Fruit fly (Drosophila melanogaster) whole organism, embryonic: ENCODE results near the gene CG1607.

Experiments used
- Abd-B ChIP-seq: fragments of 200-800 bp; sonication (Bioruptor generic); optimal IDR thresholded peaks from 2 replicates; lab custom pipeline; 2018; ENCODE audit warnings: missing biosample characterization, mild to moderate bottlenecking, missing genetic modification characterization, moderate library complexity
- Aef1 ChIP-seq: fragments of 200-800 bp; sonication (Bioruptor generic); IDR thresholded peaks from 3 replicates; pipeline ENCODE4 v1.3.6; 2022; ENCODE audit warnings: missing biosample characterization, missing genetic modification characterization
- CG10543 ChIP-seq: fragments of 200-800 bp; sonication (Bioruptor generic); optimal IDR thresholded peaks from 3 replicates; lab custom pipeline; 2017; ENCODE audit warnings: missing biosample characterization, mild to moderate bottlenecking, missing genetic modification characterization, moderate library complexity
- CG11456 ChIP-seq: fragments of 200-800 bp; sonication (Bioruptor generic); IDR thresholded peaks from 3 replicates; pipeline ENCODE4 v1.3.6; 2022; ENCODE audit warnings: missing biosample characterization, missing genetic modification characterization
- CG11504 ChIP-seq: fragments of 200-800 bp; sonication (Bioruptor generic); optimal IDR thresholded peaks from 3 replicates; lab custom pipeline; 2019; ENCODE audit warnings: missing biosample characterization, mild to moderate bottlenecking, missing genetic modification characterization, moderate library complexity
- CG12744 ChIP-seq: fragments of 200-800 bp; sonication (Bioruptor generic); optimal IDR thresholded peaks from 2 replicates; lab custom pipeline; 2016; ENCODE audit warnings: missing biosample characterization, missing genetic modification characterization
- CG12769 ChIP-seq: fragments of 200-800 bp; sonication (Bioruptor generic); optimal IDR thresholded peaks from 2 replicates; lab custom pipeline; 2019; ENCODE audit warnings: missing biosample characterization, mild to moderate bottlenecking, missing genetic modification characterization, moderate library complexity
- CG13296 ChIP-seq: fragments of 200-800 bp; sonication (Bioruptor generic); optimal IDR thresholded peaks from 3 replicates; lab custom pipeline; 2018; ENCODE audit warnings: missing biosample characterization, mild to moderate bottlenecking, missing genetic modification characterization
- CG13775 ChIP-seq: fragments of 200-800 bp; sonication (Bioruptor generic); optimal IDR thresholded peaks from 3 replicates; lab custom pipeline; 2017; ENCODE audit warnings: missing biosample characterization, mild to moderate bottlenecking, missing genetic modification characterization
- CG13894 ChIP-seq: fragments of 200-800 bp; sonication (Bioruptor generic); optimal IDR thresholded peaks from 3 replicates; lab custom pipeline; 2018; ENCODE audit warnings: missing biosample characterization, mild to moderate bottlenecking, missing genetic modification characterization, moderate library complexity
- CG15696 ChIP-seq: fragments of 200-800 bp; sonication (Bioruptor generic); optimal IDR thresholded peaks from 2 replicates; lab custom pipeline; 2019; ENCODE audit warnings: missing biosample characterization, mild to moderate bottlenecking, missing genetic modification characterization, moderate library complexity
- CG17186 ChIP-seq: fragments of 200-800 bp; sonication (Bioruptor generic); optimal IDR thresholded peaks from 3 replicates; lab custom pipeline; 2017; ENCODE audit warnings: missing biosample characterization, missing genetic modification reagents, missing genetic modification characterization
- CG17829 ChIP-seq: fragments of 200-800 bp; optimal IDR thresholded peaks from 2 replicates; lab custom pipeline; 2019; ENCODE audit warnings: missing biosample characterization, mild to moderate bottlenecking, missing genetic modification characterization, moderate library complexity
- CG18476 ChIP-seq: fragments of 200-800 bp; sonication (Bioruptor generic); optimal IDR thresholded peaks from 2 replicates; lab custom pipeline; 2016; ENCODE audit warnings: missing biosample characterization, mild to moderate bottlenecking, missing genetic modification characterization
- CG18619 ChIP-seq: fragments of 200-800 bp; sonication (Bioruptor generic); optimal IDR thresholded peaks from 3 replicates; lab custom pipeline; 2017; ENCODE audit warnings: missing biosample characterization, mild to moderate bottlenecking, missing genetic modification characterization
- CG2678 ChIP-seq: fragments of 200-800 bp; sonication (Bioruptor generic); optimal IDR thresholded peaks from 3 replicates; lab custom pipeline; 2019; ENCODE audit warnings: missing biosample characterization, mild to moderate bottlenecking, missing genetic modification characterization, moderate library complexity
- CG2875 ChIP-seq: fragments of 200-800 bp; sonication (Bioruptor generic); optimal IDR thresholded peaks from 2 replicates; lab custom pipeline; 2017; ENCODE audit warnings: missing biosample characterization, mild to moderate bottlenecking, missing genetic modification characterization, missing genetic modification reagents
- CG31224 ChIP-seq: fragments of 200-800 bp; sonication (Bioruptor generic); IDR thresholded peaks from 2 replicates; pipeline ENCODE4 v1.3.6; 2022; ENCODE audit warnings: missing biosample characterization, missing genetic modification characterization
- CG31365 ChIP-seq: fragments of 200-800 bp; sonication (Bioruptor generic); optimal IDR thresholded peaks from 2 replicates; lab custom pipeline; 2018; ENCODE audit warnings: missing biosample characterization, mild to moderate bottlenecking, missing genetic modification characterization
- CG33557 ChIP-seq: fragments of 200-800 bp; sonication (Bioruptor generic); optimal IDR thresholded peaks from 2 replicates; lab custom pipeline; 2019; ENCODE audit warnings: missing biosample characterization, mild to moderate bottlenecking, missing genetic modification characterization, moderate library complexity
- CG3407 ChIP-seq: fragments of 200-800 bp; sonication (Bioruptor generic); optimal IDR thresholded peaks from 2 replicates; lab custom pipeline; 2018; ENCODE audit warnings: missing biosample characterization, mild to moderate bottlenecking, missing genetic modification characterization
- CG6683 ChIP-seq: fragments of 200-800 bp; sonication (Bioruptor generic); optimal IDR thresholded peaks from 2 replicates; lab custom pipeline; 2017; ENCODE audit warnings: missing biosample characterization, mild to moderate bottlenecking, missing genetic modification characterization, missing genetic modification reagents
- CG7372 ChIP-seq: fragments of 200-800 bp; sonication (Bioruptor generic); IDR thresholded peaks from 2 replicates; pipeline ENCODE4 v1.3.6; 2022; ENCODE audit warnings: missing biosample characterization, missing genetic modification characterization
- CG7928 ChIP-seq: fragments of 200-800 bp; sonication (Bioruptor generic); optimal IDR thresholded peaks from 2 replicates; lab custom pipeline; 2017; ENCODE audit warnings: missing biosample characterization, mild to moderate bottlenecking, missing genetic modification characterization
- Dip2 ChIP-seq: fragments of 200-800 bp; sonication (Bioruptor generic); IDR thresholded peaks from 2 replicates; pipeline ENCODE4 v1.3.6; 2022; ENCODE audit warnings: missing biosample characterization, missing genetic modification characterization
- Doc2 ChIP-seq: fragments of 200-800 bp; sonication (Bioruptor generic); IDR thresholded peaks from 2 replicates; pipeline ENCODE4 v1.3.6; 2022; ENCODE audit warnings: missing biosample characterization, missing genetic modification characterization
- Gsc ChIP-seq: fragments of 200-800 bp; sonication (Bioruptor generic); IDR thresholded peaks from 2 replicates; pipeline ENCODE4 v1.3.6; 2022; ENCODE audit warnings: missing biosample characterization, missing genetic modification characterization
- Lpt ChIP-seq: fragments of >200 bp; optimal IDR thresholded peaks from 2 replicates; lab custom pipeline; 2018; ENCODE audit warnings: missing biosample characterization, missing genetic modification characterization
- Mes4 ChIP-seq: fragments of 200-800 bp; sonication (Bioruptor generic); optimal IDR thresholded peaks from 2 replicates; lab custom pipeline; 2016; ENCODE audit warnings: missing biosample characterization, missing genetic modification characterization
- NFAT ChIP-seq: fragments of 200-800 bp; sonication (Bioruptor generic); IDR thresholded peaks from 2 replicates; pipeline ENCODE4 v1.3.6; 2022; ENCODE audit warnings: missing biosample characterization, missing genetic modification characterization
- Ssrp ChIP-seq: fragments of 200-800 bp; sonication (Bioruptor generic); optimal IDR thresholded peaks from 2 replicates; lab custom pipeline; 2018; ENCODE audit warnings: missing biosample characterization, mild to moderate bottlenecking, missing genetic modification characterization, moderate library complexity
- Taf1 ChIP-seq: fragments of 200-800 bp; sonication (Bioruptor generic); IDR thresholded peaks from 2 replicates; pipeline ENCODE4 v1.3.6; 2022; ENCODE audit warnings: missing biosample characterization, missing genetic modification characterization
- YL-1 ChIP-seq: fragments of 200-800 bp; sonication (Bioruptor generic); optimal IDR thresholded peaks from 3 replicates; lab custom pipeline; 2017; ENCODE audit warnings: missing biosample characterization, mild to moderate bottlenecking, missing genetic modification characterization
- ara ChIP-seq: fragments of 200-800 bp; sonication (Bioruptor generic); IDR thresholded peaks from 2 replicates; pipeline ENCODE4 v1.3.6; 2022; ENCODE audit warnings: missing biosample characterization, missing genetic modification characterization
- croc ChIP-seq: fragments of 200-800 bp; sonication (Bioruptor generic); conservative IDR thresholded peaks from 3 replicates; pipeline ENCODE4 v1.3.6; 2022; ENCODE audit warnings: missing biosample characterization, missing genetic modification characterization
- dan ChIP-seq: fragments of 200-800 bp; sonication (Bioruptor generic); IDR thresholded peaks from 2 replicates; pipeline ENCODE4 v1.3.6; 2022; ENCODE audit warnings: missing biosample characterization, missing genetic modification characterization
- hb ChIP-seq: fragments of 200-800 bp; sonication (Bioruptor generic); IDR thresholded peaks from 3 replicates; pipeline ENCODE4 v1.3.6; 2022; ENCODE audit warnings: missing biosample characterization, missing genetic modification characterization; ENCODE audit not compliant: partially characterized antibody
- hth ChIP-seq: fragments of >200 bp; optimal IDR thresholded peaks from 2 replicates; lab custom pipeline; 2017; ENCODE audit warnings: inconsistent platforms
- insv ChIP-seq, 2 experiments: fragments of 200-800 bp; sonication (Bioruptor generic); optimal IDR thresholded peaks; 3 replicates each; lab custom pipeline; 2016 to 2018; ENCODE audit warnings: missing biosample characterization in 2 of 2, missing genetic modification characterization in 2 of 2
- lilli ChIP-seq: fragments of 200-800 bp; sonication (Bioruptor generic); optimal IDR thresholded peaks from 3 replicates; lab custom pipeline; 2016; ENCODE audit warnings: missing biosample characterization, missing genetic modification characterization
- nerfin-2 ChIP-seq: fragments of 200-800 bp; sonication (Bioruptor generic); IDR thresholded peaks from 2 replicates; pipeline ENCODE4 v1.3.6; 2022; ENCODE audit warnings: missing biosample characterization, missing genetic modification characterization; ENCODE audit not compliant: partially characterized antibody
- pho ChIP-seq: fragments of 200-800 bp; sonication (Bioruptor generic); optimal IDR thresholded peaks from 2 replicates; lab custom pipeline; 2016; ENCODE audit warnings: missing biosample characterization, missing genetic modification characterization
- phol ChIP-seq: fragments of 200-800 bp; sonication (Bioruptor generic); optimal IDR thresholded peaks from 3 replicates; lab custom pipeline; 2018; ENCODE audit warnings: missing biosample characterization, mild to moderate bottlenecking, missing genetic modification characterization, moderate library complexity
- pros ChIP-seq: fragments of 200-800 bp; sonication (Bioruptor generic); optimal IDR thresholded peaks from 3 replicates; lab custom pipeline; 2019; ENCODE audit warnings: missing biosample characterization, mild to moderate bottlenecking, missing genetic modification characterization, moderate library complexity
- psq ChIP-seq: fragments of 200-800 bp; sonication (Bioruptor generic); optimal IDR thresholded peaks from 2 replicates; lab custom pipeline; 2017; ENCODE audit warnings: missing biosample characterization, missing genetic modification characterization
- repo ChIP-seq: fragments of 200-800 bp; sonication (Bioruptor generic); optimal IDR thresholded peaks from 2 replicates; lab custom pipeline; 2016; ENCODE audit warnings: missing biosample characterization, missing genetic modification characterization
- slbo ChIP-seq: fragments of 200-800 bp; sonication (Bioruptor generic); IDR thresholded peaks from 2 replicates; pipeline ENCODE4 v1.3.6; 2022; ENCODE audit warnings: missing biosample characterization, missing genetic modification characterization
- sqz ChIP-seq: fragments of 200-800 bp; sonication (Bioruptor generic); optimal IDR thresholded peaks from 3 replicates; lab custom pipeline; 2018; ENCODE audit warnings: missing biosample characterization, mild to moderate bottlenecking, missing genetic modification characterization
- stwl ChIP-seq: fragments of 200-800 bp; sonication (Bioruptor generic); optimal IDR thresholded peaks from 3 replicates; lab custom pipeline; 2018; ENCODE audit warnings: missing biosample characterization, mild to moderate bottlenecking, missing genetic modification characterization, moderate library complexity

The CG1607 gene

DNA sequence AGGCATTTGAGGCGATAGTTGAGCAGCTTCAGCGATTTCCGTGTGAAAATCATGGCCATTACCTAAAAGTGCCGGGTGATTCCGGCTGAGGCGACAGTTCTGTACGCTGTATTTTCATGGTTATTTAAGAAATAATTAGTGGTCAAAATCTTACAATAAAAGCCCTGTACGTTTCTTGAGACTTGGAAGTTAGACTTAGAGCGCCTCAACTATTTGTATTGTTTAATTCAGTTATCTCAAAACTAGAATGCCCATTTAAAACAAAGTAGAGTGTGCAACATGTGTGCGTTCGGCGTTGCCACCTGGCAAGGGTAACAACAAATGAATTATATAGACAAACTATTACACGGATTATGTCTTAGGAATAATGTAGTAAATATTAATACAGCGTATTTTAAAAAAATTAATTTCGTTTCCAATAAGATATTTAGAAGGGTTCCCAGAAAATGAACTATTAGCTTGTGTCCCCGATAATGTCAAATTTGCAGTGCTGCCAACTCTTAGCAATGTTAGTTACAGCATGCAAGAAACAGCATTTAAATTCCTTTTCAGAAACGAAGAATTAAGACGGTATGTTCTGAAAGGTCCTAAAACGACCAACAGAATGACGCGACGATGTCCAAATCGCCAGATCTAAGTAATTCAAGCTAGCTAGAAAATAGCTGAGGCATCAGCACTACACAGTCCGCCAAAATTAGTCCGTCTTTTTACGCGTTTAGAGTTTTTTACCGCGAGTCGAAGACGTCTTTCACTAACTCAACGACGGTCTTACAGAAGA lies 22.8 kb downstream of the CG1607 start, which contains the start of gene Gprk2 (continued):
- TF ChIP-seq CG18619 (GFP tag; lab: Kevin White, UChicago), result peak; percentile 100
- peak; percentile 99 for TF ChIP-seq CG6683 (GFP tag; lab: Kevin White, UChicago)
- peak; percentile 100 for TF ChIP-seq slbo (GFP tag; lab: Robert Waterston, UW)
- peak; percentile 99 for TF ChIP-seq CG3407 (GFP tag; lab: Kevin White, UChicago)
- TF ChIP-seq CG12744 (GFP tag; lab: Kevin White, UChicago), result peak; percentile 100
- no peak for TF ChIP-seq nerfin-2 (GFP tag; lab: Robert Waterston, UW)
- peak; percentile 62 for TF ChIP-seq CG10543 (GFP tag; lab: Kevin White, UChicago)
- TF ChIP-seq CG7372 (GFP tag; lab: Robert Waterston, UW), result peak; percentile 100
- TF ChIP-seq Gsc (GFP tag; lab: Robert Waterston, UW), result peak; percentile 99
- TF ChIP-seq CG33557 (GFP tag; lab: Kevin White, UChicago), result peak; percentile 96
- TF ChIP-seq Taf1, result peak; percentile 99
- TF ChIP-seq Ssrp (tag; lab: Kevin White, UChicago), result peak; percentile 100
- peak; percentile 100 for TF ChIP-seq CG11456 (GFP tag; lab: Robert Waterston, UW)
- TF ChIP-seq YL-1 (GFP tag; lab: Kevin White, UChicago), result peak; percentile 100
- TF ChIP-seq pho, result peak; percentile 100
- peak; percentile 99 for TF ChIP-seq sqz (GFP tag; lab: Kevin White, UChicago)
- TF ChIP-seq Mes4 (GFP tag; lab: Kevin White, UChicago), result peak; percentile 100
- TF ChIP-seq pros, result no peak
- TF ChIP-seq lilli (GFP tag; lab: Kevin White, UChicago), result peak; percentile 100
- peak; percentile 100 for TF ChIP-seq Abd-B (GFP tag; lab: Kevin White, UChicago)
- peak; percentile 100 for TF ChIP-seq CG18476 (GFP tag; lab: Kevin White, UChicago)
- peak; percentile 100 for TF ChIP-seq CG13775 (GFP tag; lab: Kevin White, UChicago)
- TF ChIP-seq CG17829, result peak; percentile 100
- peak; percentile 99 for TF ChIP-seq dan (GFP tag; lab: Robert Waterston, UW)
- TF ChIP-seq hb, result no peak
- peak; percentile 100 for TF ChIP-seq CG13296 (GFP tag; lab: Kevin White, UChicago)
- peak; percentile 100 for TF ChIP-seq Aef1 (GFP tag; lab: Robert Waterston, UW)
- peak; percentile 18 to 89 for TF ChIP-seq insv (GFP tag; optimal IDR thresholded peaks at IDR 0.05; lab: Kevin White, UChicago)
- peak; percentile 96 for TF ChIP-seq CG31365
- peak; percentile 100 for TF ChIP-seq ara (GFP tag; lab: Robert Waterston, UW)
- TF ChIP-seq CG2678 (tag; lab: Kevin White, UChicago), result peak; percentile 100
- TF ChIP-seq stwl (tag; lab: Kevin White, UChicago), result peak; percentile 81
- peak; percentile 99 for TF ChIP-seq CG31224 (GFP tag; lab: Robert Waterston, UW)
- TF ChIP-seq NFAT (GFP tag; lab: Robert Waterston, UW), result peak; percentile 100
- TF ChIP-seq CG12769 (tag; lab: Kevin White, UChicago), result peak; percentile 100
- TF ChIP-seq CG7928 (GFP tag; lab: Kevin White, UChicago), result peak; percentile 89
- TF ChIP-seq psq (GFP tag; lab: Kevin White, UChicago), result peak; percentile 97
- peak; percentile 98 for TF ChIP-seq CG17186 (GFP tag; lab: Kevin White, UChicago)
- peak; percentile 100 for TF ChIP-seq croc (GFP tag; lab: Robert Waterston, UW)
- peak; percentile 99 for TF ChIP-seq phol (tag; lab: Kevin White, UChicago)
- no peak for TF ChIP-seq hth (lab: Kevin White, UChicago)
- peak; percentile 99 for TF ChIP-seq Doc2 (GFP tag; lab: Robert Waterston, UW)
- peak; percentile 99 for TF ChIP-seq CG11504 (tag; lab: Kevin White, UChicago)
- TF ChIP-seq CG2875 (GFP tag; lab: Kevin White, UChicago), result peak; percentile 100
- TF ChIP-seq CG13894 (tag; lab: Kevin White, UChicago), result peak; percentile 99
- peak; percentile 98 for TF ChIP-seq CG15696 (tag; lab: Kevin White, UChicago)
- TF ChIP-seq repo, result peak; percentile 100
- peak; percentile 82 for TF ChIP-seq Dip2 (GFP tag; lab: Robert Waterston, UW)
- no peak for TF ChIP-seq Lpt (GFP tag; lab: Kevin White, UChicago)
